Worm (Caenorhabditis elegans): Measurements from ENCODE around the gene F20D6.5.

ce11 chrV:8178279-8178678 lies 16.5 kb downstream of the F20D6.5 start:
- TF ChIP-seq cog-1 (tag; optimal IDR thresholded peaks at IDR 0.05), result no peak
- no peak for TF ChIP-seq tab-1 (GFP tag; IDR thresholded peaks at IDR 0.05)
- no peak for TF ChIP-seq T22C8.4 (GFP tag; IDR thresholded peaks at IDR 0.05)
- no peak for TF ChIP-seq klf-2 (GFP tag; conservative IDR thresholded peaks at IDR 0.05)
- no peak for TF ChIP-seq ref-1 (GFP tag; conservative IDR thresholded peaks at IDR 0.05)
- TF ChIP-seq ztf-29 (GFP tag; IDR thresholded peaks at IDR 0.05), result no peak
- no peak for TF ChIP-seq med-1 (GFP tag; optimal IDR thresholded peaks at IDR 0.05; ENCODE audit: insufficient read depth)
- no peak for TF ChIP-seq flt-1 (GFP tag; IDR thresholded peaks at IDR 0.05)
- TF ChIP-seq ztf-23 (GFP tag; IDR thresholded peaks at IDR 0.05), result no peak

All from whole organism, midembryonic.